Worm (Caenorhabditis elegans): ENCODE measurements around the gene Y43E12A.3.

DNA sequence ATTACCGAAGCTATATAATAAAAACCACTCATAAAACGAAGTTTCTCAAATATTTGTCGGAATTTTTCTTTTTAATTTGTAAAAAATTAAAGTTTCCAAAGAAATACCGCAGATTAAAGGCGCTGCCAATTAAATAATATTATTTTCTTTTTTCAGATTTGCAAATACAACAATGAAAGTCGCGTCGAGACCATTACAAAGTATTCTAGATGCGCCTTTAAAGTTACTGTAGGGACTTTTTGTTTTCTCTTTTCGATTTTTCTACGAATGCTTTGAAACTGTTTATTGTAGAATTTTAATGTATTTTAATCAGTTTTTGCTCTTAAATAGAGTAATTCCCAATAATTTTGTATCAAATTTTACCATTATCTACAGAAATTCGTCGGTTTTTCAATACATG lies 50.5 kb downstream of the Y43E12A.3 start:
- TF ChIP-seq ama-1 (optimal IDR thresholded peaks at IDR 0.05) (no peak), flt-1 (GFP tag; IDR thresholded peaks at IDR 0.05) (no peak), ets-7 (tag; optimal IDR thresholded peaks at IDR 0.05) (no peak), ceh-36 (tag; optimal IDR thresholded peaks at IDR 0.05) (no peak), hnd-1 (tag; optimal IDR thresholded peaks at IDR 0.05) (no peak), hmg-4 (GFP tag; optimal IDR thresholded peaks at IDR 0.05) (no peak)

Measured in whole organism, early embryonic.